Fruit fly (Drosophila melanogaster) whole organism, prepupa: ENCODE results near the gene CG1161.

Experiments used
- CG11762 ChIP-seq: fragments of 200-800 bp; sonication (Bioruptor generic); optimal IDR thresholded peaks from 3 replicates; lab custom pipeline; 2016; ENCODE audit warnings: missing biosample characterization, missing genetic modification characterization; ENCODE audit not compliant: insufficient read depth
- CG11902 ChIP-seq: fragments of 200-800 bp; sonication (Bioruptor generic); optimal IDR thresholded peaks from 3 replicates; lab custom pipeline; 2016; ENCODE audit warnings: missing biosample characterization, missing genetic modification characterization
- CG6276 ChIP-seq: fragments of 200-800 bp; sonication (Bioruptor generic); optimal IDR thresholded peaks from 2 replicates; lab custom pipeline; 2017; ENCODE audit warnings: missing biosample characterization, mild to moderate bottlenecking, missing genetic modification characterization
- CG6808 ChIP-seq: fragments of 200-800 bp; sonication (Bioruptor generic); optimal IDR thresholded peaks from 3 replicates; lab custom pipeline; 2017; ENCODE audit warnings: missing biosample characterization, missing genetic modification characterization, mild to moderate bottlenecking, moderate library complexity, missing genetic modification reagents
- CG6854 ChIP-seq: fragments of 200-800 bp; sonication (Bioruptor generic); optimal IDR thresholded peaks from 2 replicates; lab custom pipeline; 2017; ENCODE audit warnings: missing biosample characterization, mild to moderate bottlenecking, missing genetic modification characterization
- CG9139 ChIP-seq: fragments of 200-800 bp; sonication (Bioruptor generic); optimal IDR thresholded peaks from 3 replicates; lab custom pipeline; 2017; ENCODE audit warnings: missing biosample characterization, mild to moderate bottlenecking, missing genetic modification characterization
- achi ChIP-seq: fragments of 200-800 bp; sonication (Bioruptor generic); optimal IDR thresholded peaks from 3 replicates; lab custom pipeline; 2016; ENCODE audit warnings: missing biosample characterization, missing genetic modification characterization
- acj6 ChIP-seq: fragments of 200-800 bp; sonication (Bioruptor generic); optimal IDR thresholded peaks from 3 replicates; lab custom pipeline; 2016; ENCODE audit warnings: missing biosample characterization, missing genetic modification characterization
- eg ChIP-seq: fragments of 200-800 bp; sonication (Bioruptor generic); IDR thresholded peaks from 3 replicates; pipeline ENCODE4 v1.3.6; 2022; ENCODE audit warnings: missing biosample characterization, missing genetic modification characterization
- fkh ChIP-seq: fragments of 200-800 bp; sonication (Bioruptor generic); optimal IDR thresholded peaks from 3 replicates; lab custom pipeline; 2017; ENCODE audit warnings: missing biosample characterization, mild to moderate bottlenecking, missing genetic modification characterization, moderate library complexity
- ss ChIP-seq, 2 experiments: fragments of 200-800 bp; sonication (Bioruptor generic); optimal IDR thresholded peaks; 2 replicates in 1 of 2; 3 replicates in 1 of 2; lab custom pipeline; 2017 to 2018; ENCODE audit warnings: mild to moderate bottlenecking in 2 of 2, missing biosample characterization in 2 of 2, missing genetic modification characterization in 2 of 2, moderate library complexity in 1 of 2

DNA sequence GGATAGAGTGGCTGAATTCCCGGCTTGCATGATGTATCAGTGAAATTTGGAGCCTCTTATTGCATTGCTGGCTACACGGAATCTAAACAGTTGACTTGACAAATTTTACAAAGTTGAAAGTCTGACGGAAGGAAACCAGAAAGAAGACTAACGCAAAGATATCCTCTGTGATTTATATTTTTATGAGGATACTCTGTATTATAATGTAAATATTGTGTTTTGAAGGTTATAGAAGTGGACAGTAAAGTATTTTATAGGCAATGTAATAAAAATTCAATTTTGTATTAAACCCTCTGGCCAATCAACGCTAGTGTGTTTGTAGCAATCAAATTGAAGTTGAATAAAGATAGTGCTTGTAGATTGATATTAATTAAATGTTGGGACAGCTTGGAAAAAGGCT is 32.7 kb downstream of the CG1161 start, which contains the start of gene CG14668:
- TF ChIP-seq CG11902 (GFP tag; lab: Kevin White, UChicago), result no peak
- no peak for TF ChIP-seq CG6276 (GFP tag; lab: Kevin White, UChicago)
- no peak for TF ChIP-seq CG6854 (GFP tag; lab: Kevin White, UChicago)
- TF ChIP-seq eg (GFP tag; lab: Robert Waterston, UW), result no peak
- TF ChIP-seq CG6808 (GFP tag; lab: Kevin White, UChicago), result no peak
- TF ChIP-seq CG9139, result no peak
- no peak for TF ChIP-seq CG11762 (GFP tag; lab: Kevin White, UChicago)
- TF ChIP-seq ss (GFP tag; optimal IDR thresholded peaks at IDR 0.05; lab: Kevin White, UChicago), result no peak
- no peak for TF ChIP-seq achi (GFP tag; lab: Kevin White, UChicago)
- TF ChIP-seq acj6, result no peak
- no peak for TF ChIP-seq fkh
